Worm (Caenorhabditis elegans): ENCODE data around the gene enu-3.5.

enu-3.5 gene

DNA sequence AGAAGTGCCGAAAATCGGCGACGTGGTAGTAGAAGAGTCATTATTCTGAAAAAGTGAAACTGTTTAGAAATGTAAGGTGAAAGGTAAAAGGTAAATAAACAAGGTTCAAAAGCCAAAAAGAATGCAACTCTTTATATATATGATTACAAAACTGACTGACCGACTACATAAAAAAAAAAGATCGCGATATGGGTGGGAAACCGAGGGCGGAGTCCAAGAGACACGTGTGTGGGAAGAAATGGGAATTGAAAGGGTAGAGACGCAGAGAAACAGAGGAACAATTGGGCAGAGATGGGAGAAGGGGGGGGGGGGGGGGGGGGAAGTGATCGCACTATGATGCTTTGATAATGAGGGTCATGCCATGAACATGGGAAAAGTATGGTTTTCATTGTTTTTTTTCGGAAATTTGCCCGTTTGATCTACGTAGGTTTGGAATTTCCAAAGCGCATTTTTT, 39.1 kb upstream of the enu-3.5 start, which contains the start of gene Y37D8A.4 (continued):
- no peak for TF ChIP-seq F44E2.7 (GFP tag; IDR thresholded peaks at IDR 0.05)
- no peak for TF ChIP-seq zfp-2 (tag; optimal IDR thresholded peaks at IDR 0.05)
- TF ChIP-seq tra-1 (GFP tag; IDR thresholded peaks at IDR 0.05), result 0 out of 2 replicates have a peak, but pooled peaks have one; percentile 21
- no peak for TF ChIP-seq madf-5 (GFP tag; IDR thresholded peaks at IDR 0.05)
- no peak for TF ChIP-seq fos-1 (tag; optimal IDR thresholded peaks at IDR 0.05)
- TF ChIP-seq skn-1 (tag; optimal IDR thresholded peaks at IDR 0.05), result no peak
- no peak for TF ChIP-seq nhr-11 (tag; optimal IDR thresholded peaks at IDR 0.05)
- TF ChIP-seq spr-1 (tag; optimal IDR thresholded peaks at IDR 0.05), result no peak
- no peak for TF ChIP-seq Y48G9A.11 (GFP tag; IDR thresholded peaks at IDR 0.05)
- TF ChIP-seq hmg-1.1 (GFP tag; IDR thresholded peaks at IDR 0.05), result peak; percentile 39; the same call in 1 of the 2 replicates
- no peak for TF ChIP-seq attf-4 (tag; optimal IDR thresholded peaks at IDR 0.05)
- TF ChIP-seq hlh-11 (tag; optimal IDR thresholded peaks at IDR 0.05), result peak; percentile 91
- no peak for TF ChIP-seq duxl-1 (tag; optimal IDR thresholded peaks at IDR 0.05; ENCODE audit: poor library complexity)
- TF ChIP-seq zip-11 (GFP tag; IDR thresholded peaks at IDR 0.05), result no peak
- TF ChIP-seq set-16 (GFP tag; IDR thresholded peaks at IDR 0.05), result peak; percentile 45; the same call in 1 of the 2 replicates
- TF ChIP-seq ceh-20 (GFP tag; IDR thresholded peaks at IDR 0.05), result no peak
- peak; percentile 47 for TF ChIP-seq mep-1 (tag; optimal IDR thresholded peaks at IDR 0.05)
- peak; percentile 75 for TF ChIP-seq nhr-28 (tag; optimal IDR thresholded peaks at IDR 0.05)
- TF ChIP-seq zfp-3 (GFP tag; conservative IDR thresholded peaks at IDR 0.05), result no peak
- no peak for TF ChIP-seq dpl-1 (GFP tag; optimal IDR thresholded peaks at IDR 0.05)
- TF ChIP-seq daf-16 (GFP tag; optimal IDR thresholded peaks at IDR 0.05), result no peak
- peak; percentile 45 for TF ChIP-seq daf-16 (tag; optimal IDR thresholded peaks at IDR 0.05)
- peak; percentile 86 to 92 for TF ChIP-seq mdl-1 (tag; optimal IDR thresholded peaks at IDR 0.05)
- TF ChIP-seq lin-13 (GFP tag; optimal IDR thresholded peaks at IDR 0.05), result no peak
- peak; percentile 87 for TF ChIP-seq dmd-6 (GFP tag; IDR thresholded peaks at IDR 0.05)

ce11 chrIII:12840204-12840603, 37.8 kb upstream of the enu-3.5 start:
- TF ChIP-seq ceh-62 (tag; optimal IDR thresholded peaks at IDR 0.05) (no peak), pha-4 (GFP tag; IDR thresholded peaks at IDR 0.05) (no peak), pha-4 (tag; optimal IDR thresholded peaks at IDR 0.05) (no peak), lin-29 (GFP tag; IDR thresholded peaks at IDR 0.05) (no peak), lim-7 (GFP tag; IDR thresholded peaks at IDR 0.05) (no peak), aha-1 (tag) (no peak)

ce11 chrIII:12841328-12841727, 36.7 kb upstream of the enu-3.5 start:
- peak; percentile 30; the same call in 1 of the 2 replicates for TF ChIP-seq pha-4 (GFP tag; IDR thresholded peaks at IDR 0.05)
- no peak for TF ChIP-seq pha-4 (tag; optimal IDR thresholded peaks at IDR 0.05)
- TF ChIP-seq ctbp-1 (GFP tag; IDR thresholded peaks at IDR 0.05), result peak; percentile 67; the same call in 1 of the 2 replicates
- TF ChIP-seq nhr-77 (tag; optimal IDR thresholded peaks at IDR 0.05), result peak; percentile 63
- peak; percentile 54 for TF ChIP-seq nhr-11 (tag; optimal IDR thresholded peaks at IDR 0.05)
- peak; percentile 48 for TF ChIP-seq daf-12 (tag; optimal IDR thresholded peaks at IDR 0.05)
- peak in 1 of 2 experiments; percentile 42 for TF ChIP-seq hif-1 (tag; optimal IDR thresholded peaks at IDR 0.05)
- TF ChIP-seq ceh-44 (GFP tag; IDR thresholded peaks at IDR 0.05), result no peak
- TF ChIP-seq hlh-11 (tag; optimal IDR thresholded peaks at IDR 0.05), result peak; percentile 87
- peak; percentile 83 for TF ChIP-seq nhr-48 (tag; optimal IDR thresholded peaks at IDR 0.05)
- peak; percentile 71 for TF ChIP-seq dve-1 (tag; optimal IDR thresholded peaks at IDR 0.05; ENCODE audit: insufficient read depth)
- TF ChIP-seq mdl-1 (tag; optimal IDR thresholded peaks at IDR 0.05), result peak; percentile 11 to 94
- no peak for TF ChIP-seq F26F4.8 (GFP tag; conservative IDR thresholded peaks at IDR 0.05)
- TF ChIP-seq R02D3.7 (tag; optimal IDR thresholded peaks at IDR 0.05), result no peak
- TF ChIP-seq dmd-6 (GFP tag; IDR thresholded peaks at IDR 0.05), result peak; percentile 83
- peak; percentile 90 for TF ChIP-seq hlh-30 (tag; optimal IDR thresholded peaks at IDR 0.05; ENCODE audit: insufficient read depth)
- TF ChIP-seq tra-1 (GFP tag; IDR thresholded peaks at IDR 0.05), result 0 out of 2 replicates have a peak, but pooled peaks have one; percentile 9
- peak; percentile 49 for TF ChIP-seq rbr-2 (tag; optimal IDR thresholded peaks at IDR 0.05)
- TF ChIP-seq nhr-28 (tag; optimal IDR thresholded peaks at IDR 0.05), result peak; percentile 80
- TF ChIP-seq unc-62 (GFP tag; optimal IDR thresholded peaks at IDR 0.05 in 1 of 2), result peak in 1 of 2 experiments; percentile 58
- TF ChIP-seq unc-62 (tag; optimal IDR thresholded peaks at IDR 0.05), result no peak
- peak; percentile 40 to 82 for TF ChIP-seq lsy-2 (tag; optimal IDR thresholded peaks at IDR 0.05)
- peak; percentile 60 for TF ChIP-seq fkh-10 (GFP tag; optimal IDR thresholded peaks at IDR 0.05)
- peak; percentile 72 for TF ChIP-seq ces-1 (GFP tag; optimal IDR thresholded peaks at IDR 0.05)
- TF ChIP-seq T20F7.1 (GFP tag; optimal IDR thresholded peaks at IDR 0.05), result peak; percentile 27
- no peak for TF ChIP-seq pqm-1 (tag; optimal IDR thresholded peaks at IDR 0.05)

Measured in whole organism, L4 larva.